Fruit fly (Drosophila melanogaster) whole organism, embryonic: ENCODE data around the gene Ccdc58.

ENCODE experiments used
- BEAF-32 ChIP-seq: fragments of 200-800 bp; sonication (Bioruptor generic); optimal IDR thresholded peaks from 3 replicates; lab custom pipeline; 2017; ENCODE audit warnings: missing biosample characterization, missing genetic modification characterization, mild to moderate bottlenecking, moderate library complexity, missing genetic modification reagents
- CG10959 ChIP-seq: fragments of 200-800 bp; sonication (Bioruptor generic); IDR thresholded peaks from 2 replicates; pipeline ENCODE4 v1.3.6; 2022; ENCODE audit warnings: missing biosample characterization, missing genetic modification characterization
- CG10979 ChIP-seq: fragments of 200-800 bp; sonication (Bioruptor generic); optimal IDR thresholded peaks from 2 replicates; lab custom pipeline; 2018; ENCODE audit warnings: missing biosample characterization, mild to moderate bottlenecking, missing genetic modification characterization, moderate library complexity
- CG13287 ChIP-seq: fragments of 200-800 bp; sonication (Bioruptor generic); IDR thresholded peaks from 2 replicates; pipeline ENCODE4 v1.3.6; 2022; ENCODE audit warnings: missing biosample characterization, missing genetic modification characterization; ENCODE audit not compliant: partially characterized antibody
- CG1603 ChIP-seq: fragments of 200-800 bp; sonication (Bioruptor generic); optimal IDR thresholded peaks from 2 replicates; lab custom pipeline; 2019; ENCODE audit warnings: missing biosample characterization, mild to moderate bottlenecking, missing genetic modification characterization, moderate library complexity
- CG2875 ChIP-seq: fragments of 200-800 bp; sonication (Bioruptor generic); optimal IDR thresholded peaks from 2 replicates; lab custom pipeline; 2017; ENCODE audit warnings: missing biosample characterization, mild to moderate bottlenecking, missing genetic modification characterization, missing genetic modification reagents
- CG32767 ChIP-seq: fragments of 200-800 bp; sonication (Bioruptor generic); IDR thresholded peaks from 2 replicates; pipeline ENCODE4 v1.3.6; 2022; ENCODE audit warnings: missing biosample characterization, missing genetic modification characterization
- CG3726 ChIP-seq: fragments of 200-800 bp; sonication (Bioruptor generic); IDR thresholded peaks from 3 replicates; pipeline ENCODE4, ENCODE4 v1.3.6; 2022; ENCODE audit warnings: missing biosample characterization, missing genetic modification characterization
- CG4282 ChIP-seq: fragments of 200-800 bp; sonication (Bioruptor generic); optimal IDR thresholded peaks from 2 replicates; lab custom pipeline; 2016; ENCODE audit warnings: missing biosample characterization, missing genetic modification characterization
- CG43689 ChIP-seq: fragments of 200-800 bp; sonication (Bioruptor generic); IDR thresholded peaks from 2 replicates; pipeline ENCODE4 v1.3.6; 2022; ENCODE audit warnings: missing biosample characterization, missing genetic modification characterization
- CG4617 ChIP-seq: fragments of 200-800 bp; sonication (Bioruptor generic); optimal IDR thresholded peaks from 3 replicates; lab custom pipeline; 2016; ENCODE audit warnings: missing biosample characterization, missing genetic modification characterization, borderline replicate concordance
- CG7271 ChIP-seq: fragments of 200-800 bp; sonication (Bioruptor generic); optimal IDR thresholded peaks from 2 replicates; lab custom pipeline; 2018; ENCODE audit warnings: missing biosample characterization, mild to moderate bottlenecking, missing genetic modification characterization, moderate library complexity
- CG7963 ChIP-seq: fragments of 200-800 bp; sonication (Bioruptor generic); IDR thresholded peaks from 3 replicates; pipeline ENCODE4 v1.3.6; 2022; ENCODE audit warnings: missing biosample characterization, missing genetic modification characterization; ENCODE audit not compliant: partially characterized antibody
- CHES-1-like ChIP-seq: fragments of 200-800 bp; sonication (Bioruptor generic); optimal IDR thresholded peaks from 2 replicates; lab custom pipeline; 2016; ENCODE audit warnings: missing biosample characterization, missing genetic modification characterization
- Dll ChIP-seq: fragments of 200-800 bp; sonication (Bioruptor generic); IDR thresholded peaks from 4 replicates; pipeline ENCODE4 v1.3.6; 2022; ENCODE audit warnings: missing biosample characterization, missing genetic modification characterization; ENCODE audit not compliant: partially characterized antibody
- Doc3 ChIP-seq: fragments of 200-800 bp; sonication (Bioruptor generic); IDR thresholded peaks from 3 replicates; pipeline ENCODE4 v1.3.6; 2022; ENCODE audit warnings: missing biosample characterization, missing genetic modification characterization; ENCODE audit not compliant: partially characterized antibody
- Dp ChIP-seq: fragments of 200-800 bp; sonication (Bioruptor generic); optimal IDR thresholded peaks from 2 replicates; lab custom pipeline; 2018; ENCODE audit warnings: missing biosample characterization, mild to moderate bottlenecking, missing genetic modification characterization, moderate library complexity
- Dref ChIP-seq: fragments of 200-800 bp; sonication (Bioruptor generic); IDR thresholded peaks from 2 replicates; pipeline ENCODE4 v1.3.6; 2022; ENCODE audit warnings: missing biosample characterization, missing genetic modification characterization
- E2f2 ChIP-seq: fragments of 200-800 bp; sonication (Bioruptor generic); IDR thresholded peaks from 2 replicates; pipeline ENCODE4 v1.3.6; 2022; ENCODE audit warnings: missing biosample characterization, missing genetic modification characterization
- Gug ChIP-seq: fragments of 200-800 bp; sonication (Bioruptor generic); IDR thresholded peaks from 4 replicates; pipeline ENCODE4 v1.3.6; 2022; ENCODE audit warnings: missing biosample characterization, missing genetic modification characterization
- HmgZ ChIP-seq: fragments of 200-800 bp; sonication (Bioruptor generic); optimal IDR thresholded peaks from 2 replicates; lab custom pipeline; 2018; ENCODE audit warnings: missing biosample characterization, mild to moderate bottlenecking, missing genetic modification characterization
- Hr78 ChIP-seq, 2 experiments: fragments of 200-800 bp in 1 of 2; fragments of >200 bp in 1 of 2; sonication (Bioruptor generic) in 1 of 2; optimal IDR thresholded peaks; 2 replicates each; lab custom pipeline; 2017 to 2019; ENCODE audit warnings: missing biosample characterization in 2 of 2, missing genetic modification characterization in 2 of 2, mild to moderate bottlenecking in 1 of 2, moderate library complexity in 1 of 2
- Med ChIP-seq: fragments of 200-800 bp; sonication (Bioruptor generic); peaks from one replicate; lab custom pipeline; 2016; ENCODE audit warnings: missing biosample characterization, missing genetic modification characterization, mild to moderate bottlenecking, inconsistent platforms, moderate library complexity
- NC2α ChIP-seq: fragments of 200-800 bp; sonication (Bioruptor generic); optimal IDR thresholded peaks from 2 replicates; lab custom pipeline; 2016; ENCODE audit warnings: missing biosample characterization, missing genetic modification characterization
- Opbp ChIP-seq: fragments of 200-800 bp; sonication (Bioruptor generic); IDR thresholded peaks from 3 replicates; pipeline ENCODE4 v1.3.6; 2022; ENCODE audit warnings: missing biosample characterization, missing genetic modification characterization; ENCODE audit not compliant: partially characterized antibody
- Pdp1 ChIP-seq, 2 experiments: fragments of 200-800 bp; sonication (Bioruptor generic); optimal IDR thresholded peaks; 3 replicates each; lab custom pipeline; 2016; ENCODE audit warnings: missing biosample characterization in 2 of 2, missing genetic modification characterization in 2 of 2, mild to moderate bottlenecking in 1 of 2, moderate library complexity in 1 of 2
- ato ChIP-seq: fragments of 200-800 bp; sonication (Bioruptor generic); IDR thresholded peaks from 2 replicates; pipeline ENCODE4 v1.3.6; 2022; ENCODE audit warnings: missing biosample characterization, missing genetic modification characterization; ENCODE audit not compliant: partially characterized antibody
- bbx ChIP-seq: fragments of 200-800 bp; sonication (Bioruptor generic); IDR thresholded peaks from 2 replicates; pipeline ENCODE4 v1.3.6; 2022; ENCODE audit warnings: missing biosample characterization, missing genetic modification characterization; ENCODE audit not compliant: partially characterized antibody
- chinmo ChIP-seq: fragments of 200-800 bp; sonication (Bioruptor generic); IDR thresholded peaks from 4 replicates; pipeline ENCODE4 v1.3.6; 2022; ENCODE audit warnings: missing biosample characterization, missing genetic modification characterization; ENCODE audit not compliant: partially characterized antibody
- dimm ChIP-seq: fragments of 200-800 bp; sonication (Bioruptor generic); IDR thresholded peaks from 2 replicates; pipeline ENCODE4 v1.3.6; 2022; ENCODE audit warnings: missing biosample characterization, missing genetic modification characterization
- dm ChIP-seq: fragments of 200-800 bp; sonication (Bioruptor generic); optimal IDR thresholded peaks from 3 replicates; lab custom pipeline; 2016; ENCODE audit warnings: missing biosample characterization, missing genetic modification characterization
- gfzf ChIP-seq: fragments of 200-800 bp; sonication (Bioruptor generic); optimal IDR thresholded peaks from 2 replicates; lab custom pipeline; 2016; ENCODE audit warnings: missing biosample characterization, mild to moderate bottlenecking, missing genetic modification characterization, moderate library complexity
- insv ChIP-seq, 2 experiments: fragments of 200-800 bp; sonication (Bioruptor generic); optimal IDR thresholded peaks; 3 replicates each; lab custom pipeline; 2016 to 2018; ENCODE audit warnings: missing biosample characterization in 2 of 2, missing genetic modification characterization in 2 of 2
- nerfin-2 ChIP-seq: fragments of 200-800 bp; sonication (Bioruptor generic); IDR thresholded peaks from 2 replicates; pipeline ENCODE4 v1.3.6; 2022; ENCODE audit warnings: missing biosample characterization, missing genetic modification characterization; ENCODE audit not compliant: partially characterized antibody
- pfk ChIP-seq: fragments of 200-800 bp; sonication (Bioruptor generic); optimal IDR thresholded peaks from 2 replicates; lab custom pipeline; 2018; ENCODE audit warnings: missing biosample characterization, mild to moderate bottlenecking, missing genetic modification characterization, moderate library complexity
- phol ChIP-seq: fragments of 200-800 bp; sonication (Bioruptor generic); optimal IDR thresholded peaks from 3 replicates; lab custom pipeline; 2018; ENCODE audit warnings: missing biosample characterization, mild to moderate bottlenecking, missing genetic modification characterization, moderate library complexity
- sd ChIP-seq: fragments of 200-800 bp; sonication (Bioruptor generic); optimal IDR thresholded peaks from 3 replicates; lab custom pipeline; 2018; ENCODE audit warnings: missing biosample characterization, mild to moderate bottlenecking, missing genetic modification characterization, moderate library complexity
- sna ChIP-seq: fragments of 200-800 bp; sonication (Bioruptor generic); IDR thresholded peaks from 2 replicates; pipeline ENCODE4 v1.3.6; 2022; ENCODE audit warnings: missing biosample characterization, missing genetic modification characterization; ENCODE audit not compliant: partially characterized antibody
- tgo ChIP-seq: fragments of 200-800 bp; sonication (Bioruptor generic); IDR thresholded peaks from 3 replicates; pipeline ENCODE4 v1.3.6; 2022; ENCODE audit warnings: missing biosample characterization, missing genetic modification characterization
- tna ChIP-seq: fragments of 200-800 bp; sonication (Bioruptor generic); IDR thresholded peaks from 2 replicates; pipeline ENCODE4 v1.3.6; 2022; ENCODE audit warnings: missing biosample characterization, missing genetic modification characterization; ENCODE audit not compliant: partially characterized antibody
- ttk ChIP-seq: fragments of 200-800 bp; sonication (Bioruptor generic); IDR thresholded peaks from 2 replicates; pipeline ENCODE4 v2.1.2; 2022; ENCODE audit warnings: missing biosample characterization, missing genetic modification characterization
- zen ChIP-seq: fragments of 200-800 bp; sonication (Bioruptor generic); optimal IDR thresholded peaks from 3 replicates; lab custom pipeline; 2018; ENCODE audit warnings: missing biosample characterization, mild to moderate bottlenecking, missing genetic modification characterization, moderate library complexity
- zfh1 ChIP-seq: fragments of 200-800 bp; sonication (Bioruptor generic); IDR thresholded peaks from 3 replicates; pipeline ENCODE4 v1.3.6; 2022; ENCODE audit warnings: missing biosample characterization, missing genetic modification characterization
- zfh2 ChIP-seq: fragments of 200-800 bp; sonication (Bioruptor generic); optimal IDR thresholded peaks from 2 replicates; lab custom pipeline; 2016; ENCODE audit warnings: missing biosample characterization, missing genetic modification characterization

Gene Ccdc58

DNA sequence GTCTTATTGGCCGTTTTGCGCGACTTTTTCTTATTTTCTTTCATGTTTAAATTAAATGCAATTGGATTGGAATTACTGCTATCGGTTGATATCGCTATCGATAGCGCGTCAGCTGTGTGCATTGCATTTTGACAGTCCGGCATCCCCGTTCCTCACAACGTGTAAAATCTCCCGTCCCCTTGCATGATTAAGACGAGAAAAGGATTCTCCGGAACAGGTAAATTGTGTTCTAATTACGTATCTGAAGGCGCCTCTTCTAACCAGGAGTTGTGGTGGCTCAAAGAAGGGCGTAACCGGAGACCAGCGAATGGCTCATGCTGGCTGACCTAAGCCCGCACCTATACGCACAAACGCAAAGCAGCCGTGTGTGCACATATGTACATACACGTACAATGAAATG is 2.1 kb downstream of the Ccdc58 start, which contains the start of the genes CG14104 and Kap-alpha1 (continued):
- peak; percentile 73; the same call in 3 of the 4 replicates for TF ChIP-seq Dll (GFP tag; lab: Robert Waterston, UW)
- TF ChIP-seq Gug (GFP tag; lab: Robert Waterston, UW) = no peak
- TF ChIP-seq Pdp1 (GFP tag; optimal IDR thresholded peaks at IDR 0.05; lab: Kevin White, UChicago) = peak in 1 of 2 experiments; percentile 24
- TF ChIP-seq Med = peak; percentile 85
- TF ChIP-seq bbx (GFP tag; lab: Robert Waterston, UW) = peak; percentile 77
- no peak for TF ChIP-seq zfh2 (GFP tag; lab: Kevin White, UChicago)
- TF ChIP-seq Dp (GFP tag; lab: Kevin White, UChicago) = peak; percentile 31
- TF ChIP-seq CG4282 (GFP tag; lab: Kevin White, UChicago) = no peak
- peak; percentile 23 for TF ChIP-seq CHES-1-like (GFP tag; lab: Kevin White, UChicago)
- peak; percentile 50; the same call in 1 of the 2 replicates for TF ChIP-seq nerfin-2 (GFP tag; lab: Robert Waterston, UW)
- peak; percentile 11 for TF ChIP-seq gfzf (GFP tag; lab: Kevin White, UChicago)
- TF ChIP-seq CG7963 (GFP tag; lab: Robert Waterston, UW) = 0 out of 3 replicates have a peak, but pooled peaks have one; percentile 23
- no peak for TF ChIP-seq dimm
- peak; percentile 22 for TF ChIP-seq phol
- peak; percentile 34 for TF ChIP-seq CG1603 (tag; lab: Kevin White, UChicago)
- peak; percentile 88 for TF ChIP-seq chinmo (GFP tag; lab: Robert Waterston, UW)
- TF ChIP-seq zfh1 (GFP tag; lab: Robert Waterston, UW) = no peak
- TF ChIP-seq insv (GFP tag; optimal IDR thresholded peaks at IDR 0.05; lab: Kevin White, UChicago) = peak in 1 of 2 experiments; percentile 84
- TF ChIP-seq HmgZ = peak; percentile 15
- TF ChIP-seq Opbp (GFP tag; lab: Robert Waterston, UW) = peak; percentile 66; the same call in 2 of the 3 replicates
- TF ChIP-seq zen = peak; percentile 43
- TF ChIP-seq BEAF-32 (GFP tag; lab: Kevin White, UChicago) = peak; percentile 69
- TF ChIP-seq tgo = no peak
- TF ChIP-seq Doc3 (GFP tag; lab: Robert Waterston, UW) = peak; percentile 64
- peak; percentile 16; the same call in 1 of the 2 replicates for TF ChIP-seq ato (GFP tag; lab: Robert Waterston, UW)
- no peak for TF ChIP-seq CG10959 (GFP tag; lab: Robert Waterston, UW)
- peak; percentile 72 for TF ChIP-seq CG4617
- TF ChIP-seq sd (tag; lab: Kevin White, UChicago) = no peak
- no peak for TF ChIP-seq CG2875 (GFP tag; lab: Kevin White, UChicago)
- TF ChIP-seq tna = peak; percentile 43; the same call in 1 of the 2 replicates
- TF ChIP-seq E2f2 (GFP tag; lab: Robert Waterston, UW) = peak; percentile 48
- TF ChIP-seq Hr78 (GFP tag; optimal IDR thresholded peaks at IDR 0.05; lab: Kevin White, UChicago) = no peak
- no peak for TF ChIP-seq pfk (GFP tag; lab: Kevin White, UChicago)
- no peak for TF ChIP-seq NC2α (GFP tag; lab: Kevin White, UChicago)
- TF ChIP-seq sna (GFP tag; lab: Robert Waterston, UW) = peak; percentile 57
- TF ChIP-seq Dref (GFP tag; lab: Robert Waterston, UW) = peak; percentile 71
- peak; percentile 1 for TF ChIP-seq CG10979 (tag; lab: Kevin White, UChicago)
- no peak for TF ChIP-seq CG7271
- TF ChIP-seq CG32767 (GFP tag; lab: Robert Waterston, UW) = peak; percentile 64
- TF ChIP-seq CG3726 (GFP tag; lab: Robert Waterston, UW) = no peak
- no peak for TF ChIP-seq CG43689 (GFP tag; lab: Robert Waterston, UW)
- peak; percentile 79 for TF ChIP-seq CG13287 (GFP tag; lab: Robert Waterston, UW)
- peak; percentile 85 for TF ChIP-seq dm
- TF ChIP-seq ttk (GFP tag; lab: Robert Waterston, UW) = no peak
- TF ChIP-seq, all 482 proteins: peak for 76
